Worm (Caenorhabditis elegans) whole organism, L4/young adult: ENCODE measurements around the gene fbxa-199.

ENCODE experiments used
- dao-5 ChIP-seq: sonication (generic microtip); optimal IDR thresholded peaks from 2 replicates; lab custom pipeline; 2016; ENCODE audit warnings: missing genotype, missing genetic modification characterization, moderate library complexity, missing compliant biosample characterization
- him-1 ChIP-seq: sonication (generic microtip); optimal IDR thresholded peaks from 2 replicates; lab custom pipeline; 2016; ENCODE audit warnings: missing genotype, missing genetic modification reagents, missing genetic modification characterization, missing compliant biosample characterization

DNA sequence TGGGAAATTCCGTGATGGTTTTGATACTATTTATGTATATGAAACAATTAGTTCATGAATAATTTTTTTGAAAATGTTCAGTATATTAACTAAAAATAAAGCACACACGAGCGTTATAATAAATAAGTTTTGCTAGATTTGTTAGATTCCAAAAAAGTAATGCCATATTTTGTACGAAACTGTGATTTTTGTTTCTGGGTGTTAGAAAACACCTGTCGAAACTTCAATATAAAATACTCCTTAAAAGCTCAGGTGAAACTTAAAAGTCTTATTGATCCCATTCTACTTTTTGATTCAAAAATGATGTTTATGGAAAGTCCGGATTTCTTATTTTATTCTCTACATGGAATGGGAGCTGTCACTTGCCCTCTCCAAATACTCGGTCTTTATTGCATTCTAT lies 17.3 kb upstream of the fbxa-199 start, which contains the start of gene srh-265:
- TF ChIP-seq dao-5 (tag; lab: Kevin White, UChicago): no peak
- no peak for TF ChIP-seq him-1
